Worm (Caenorhabditis elegans) whole organism, L2 larva: ENCODE data around the gene srw-51.

Experiments
- F13H6.1 ChIP-seq: sonication (generic microtip); optimal IDR thresholded peaks from 2 replicates; lab custom pipeline; 2016; ENCODE audit warnings: missing genetic modification characterization, missing compliant biosample characterization
- ama-1 ChIP-seq: fragments of 150-350 bp; optimal IDR thresholded peaks from 2 replicates; lab custom pipeline; 2018; ENCODE audit warnings: inconsistent platforms
- egl-27 ChIP-seq: sonication (generic microtip); optimal IDR thresholded peaks from 3 replicates; lab custom pipeline; 2017; ENCODE audit warnings: missing biosample characterization, missing genetic modification reagents, missing genetic modification characterization
- elt-1 ChIP-seq: fragments of 150-350 bp; optimal IDR thresholded peaks from 2 replicates; lab custom pipeline; 2014; ENCODE audit warnings: missing biosample characterization, missing genetic modification characterization
- fos-1 ChIP-seq: fragments of 150-350 bp; optimal IDR thresholded peaks from 2 replicates; lab custom pipeline; 2014; ENCODE audit warnings: missing biosample characterization, missing genetic modification characterization
- lin-11 ChIP-seq: fragments of 150-350 bp; sonication (generic microtip); optimal IDR thresholded peaks from 2 replicates; lab custom pipeline; 2014; ENCODE audit warnings: missing biosample characterization, missing genetic modification characterization, inconsistent platforms, mixed read lengths
- lin-13 ChIP-seq: fragments of 150-350 bp; optimal IDR thresholded peaks from 2 replicates; lab custom pipeline; 2014; ENCODE audit warnings: missing biosample characterization, missing genetic modification reagents, missing genetic modification characterization
- lin-39 ChIP-seq: fragments of 150-350 bp; optimal IDR thresholded peaks from 2 replicates; lab custom pipeline; 2014; ENCODE audit warnings: missing biosample characterization, missing genetic modification reagents, missing genetic modification characterization
- nhr-11 ChIP-seq: fragments of 150-350 bp; optimal IDR thresholded peaks from 2 replicates; lab custom pipeline; 2014; ENCODE audit warnings: missing biosample characterization, missing genetic modification characterization
- nhr-23 ChIP-seq: fragments of 150-350 bp; optimal IDR thresholded peaks from 2 replicates; lab custom pipeline; 2014; ENCODE audit warnings: missing biosample characterization, missing genetic modification reagents, missing genetic modification characterization
- nhr-237 ChIP-seq: fragments of 150-350 bp; optimal IDR thresholded peaks from 2 replicates; lab custom pipeline; 2014; ENCODE audit warnings: missing biosample characterization, missing genetic modification characterization
- nhr-25 ChIP-seq: fragments of 150-350 bp; sonication (generic microtip); optimal IDR thresholded peaks from 3 replicates; lab custom pipeline; 2014; ENCODE audit warnings: missing biosample characterization, missing genetic modification characterization
- skn-1 ChIP-seq: sonication (generic microtip); optimal IDR thresholded peaks from 2 replicates; lab custom pipeline; 2017; ENCODE audit warnings: missing biosample characterization, missing genetic modification characterization
- ztf-11 ChIP-seq: sonication (generic microtip); optimal IDR thresholded peaks from 2 replicates; lab custom pipeline; 2017; ENCODE audit warnings: missing biosample characterization, missing genetic modification characterization

ce11 chrV:17170822-17171221 lies at the start of gene srw-51:
- TF ChIP-seq nhr-237 (tag; lab: Kevin White, UChicago) (no peak), lin-11 (tag; lab: Kevin White, UChicago) (no peak), ama-1 (no peak), skn-1 (tag; lab: Kevin White, UChicago) (no peak), F13H6.1 (tag; lab: Kevin White, UChicago) (no peak), nhr-23 (tag; lab: Kevin White, UChicago) (no peak), egl-27 (no peak), elt-1 (tag; lab: Kevin White, UChicago) (no peak), fos-1 (tag; lab: Kevin White, UChicago) (no peak), nhr-25 (tag; lab: Kevin White, UChicago) (no peak), ztf-11 (no peak), lin-13 (GFP tag; lab: Kevin White, UChicago) (no peak), nhr-11 (tag; lab: Kevin White, UChicago) (no peak), lin-39 (tag; lab: Kevin White, UChicago) (no peak)
